Fruit fly (Drosophila melanogaster) whole organism, larva: ENCODE measurements around the gene Acp1.

Experiments
- noc ChIP-seq: fragments of 200-800 bp; sonication (Bioruptor generic); optimal IDR thresholded peaks from 3 replicates; lab custom pipeline; 2019; ENCODE audit warnings: missing biosample characterization, mild to moderate bottlenecking, missing genetic modification characterization, moderate library complexity

The Acp1 gene

dm6 chr2L:7701417-7701816 lies 39.9 kb downstream of the Acp1 start, which contains the start of gene Tep2:
Gene Tep2 (minus strand): TSS chr2L:7701601.
- TF ChIP-seq noc (tag; lab: Kevin White, UChicago), result peak; percentile 2

dm6 chr2L:7692583-7693080 lies 48.7 kb downstream of the Acp1 start, which contains the start of the genes CG7025 and CG43235:
Gene CG7025 (minus strand): TSS chr2L:7692683.
Gene CG43235 (plus strand): TSS chr2L:7693030.
- no peak for TF ChIP-seq noc (tag; lab: Kevin White, UChicago)

DNA sequence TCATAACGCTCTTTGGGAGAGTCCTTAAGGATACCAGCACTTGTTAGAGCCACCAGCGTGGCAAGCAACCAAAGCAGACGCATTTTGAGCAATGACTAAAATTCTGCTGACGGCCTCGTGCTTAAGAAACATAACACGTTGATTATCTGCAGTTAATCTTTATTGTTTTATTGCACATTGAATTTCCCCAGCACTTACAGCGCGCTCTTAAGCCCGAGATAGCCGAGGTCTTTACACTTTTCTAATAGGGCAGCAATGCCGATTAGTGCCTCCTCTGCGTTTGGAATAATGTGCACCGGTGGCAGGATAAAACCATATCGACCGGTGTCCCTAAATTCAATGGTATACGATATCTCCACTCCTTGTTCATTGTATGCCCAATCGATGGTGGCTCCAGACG lies 50.4 kb downstream of the Acp1 start, which contains the start of gene CG18585:
Gene CG18585 (minus strand): TSS at position 101 of the 400 bp plus-strand sequence.
- no peak for TF ChIP-seq noc (tag; lab: Kevin White, UChicago)
